Worm (Caenorhabditis elegans) whole organism, L3 larva: ENCODE measurements around the gene srh-183.

Experiments used
- R02D3.7 ChIP-seq: fragments of 150-350 bp; optimal IDR thresholded peaks from 2 replicates; lab custom pipeline; 2014; ENCODE audit warnings: missing biosample characterization, missing genetic modification characterization
- aly-2 ChIP-seq: fragments of 150-350 bp; optimal IDR thresholded peaks from 2 replicates; lab custom pipeline; 2014; ENCODE audit warnings: missing biosample characterization, missing genetic modification characterization
- daf-12 ChIP-seq: fragments of 150-350 bp; optimal IDR thresholded peaks from 2 replicates; lab custom pipeline; 2014; ENCODE audit warnings: missing biosample characterization, missing genetic modification reagents, missing genetic modification characterization
- fkh-10 ChIP-seq: sonication (generic microtip); optimal IDR thresholded peaks from 2 replicates; lab custom pipeline; 2017; ENCODE audit warnings: missing biosample characterization, missing genetic modification reagents, missing genetic modification characterization
- fos-1 ChIP-seq: fragments of 150-350 bp; optimal IDR thresholded peaks from 2 replicates; lab custom pipeline; 2014; ENCODE audit warnings: missing biosample characterization, missing genetic modification characterization
- lin-39 ChIP-seq: fragments of 150-350 bp; optimal IDR thresholded peaks from 2 replicates; lab custom pipeline; 2018; ENCODE audit warnings: missing biosample characterization, missing genetic modification reagents, missing genetic modification characterization
- nhr-12 ChIP-seq: fragments of 150-350 bp; optimal IDR thresholded peaks from 2 replicates; lab custom pipeline; 2014; ENCODE audit warnings: missing biosample characterization, missing genetic modification characterization
- nhr-237 ChIP-seq: fragments of 150-350 bp; optimal IDR thresholded peaks from 2 replicates; lab custom pipeline; 2014; ENCODE audit warnings: missing biosample characterization, missing genetic modification characterization
- nhr-25 ChIP-seq: sonication (generic microtip); optimal IDR thresholded peaks from 2 replicates; lab custom pipeline; 2017; ENCODE audit warnings: missing biosample characterization, missing genetic modification characterization
- nhr-77 ChIP-seq: fragments of 150-350 bp; optimal IDR thresholded peaks from 2 replicates; lab custom pipeline; 2014; ENCODE audit warnings: missing biosample characterization, missing genetic modification characterization
- pqm-1 ChIP-seq: fragments of 150-350 bp; optimal IDR thresholded peaks from 2 replicates; lab custom pipeline; 2017; ENCODE audit warnings: missing biosample characterization, missing genetic modification characterization, inconsistent platforms
- snpc-4 ChIP-seq: fragments of 150-350 bp; optimal IDR thresholded peaks from 2 replicates; lab custom pipeline; 2014; ENCODE audit warnings: missing biosample characterization, missing genetic modification characterization

DNA sequence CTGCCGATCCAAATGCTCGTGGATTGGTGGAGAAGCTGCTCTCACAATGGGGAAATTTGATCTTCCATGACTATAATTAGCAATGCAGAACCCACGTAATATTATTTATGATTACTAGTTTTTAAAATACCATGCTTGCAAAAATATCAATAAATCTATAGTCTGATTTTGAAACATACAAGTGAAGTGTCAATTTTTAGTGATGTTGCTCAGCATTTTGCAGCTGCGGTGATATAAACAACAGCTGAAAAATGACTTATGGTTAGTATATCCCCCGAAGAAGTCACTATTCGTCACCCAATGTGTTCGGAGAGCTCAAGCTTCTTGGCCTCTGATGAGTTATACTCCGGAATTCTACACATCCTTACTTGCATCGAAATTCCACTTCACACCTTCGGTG is 19.4 kb downstream of the srh-183 start, which contains the start of gene srh-172:
- TF ChIP-seq R02D3.7 (tag; lab: Kevin White, UChicago) (no peak), nhr-77 (tag; lab: Kevin White, UChicago) (no peak), pqm-1 (tag; lab: Kevin White, UChicago) (no peak), nhr-25 (no peak), nhr-237 (tag; lab: Kevin White, UChicago) (no peak), fkh-10 (GFP tag; lab: Kevin White, UChicago) (no peak), daf-12 (tag; lab: Kevin White, UChicago) (no peak), aly-2 (no peak), lin-39 (tag; lab: Kevin White, UChicago) (no peak), snpc-4 (tag; lab: Kevin White, UChicago) (no peak), fos-1 (tag; lab: Kevin White, UChicago) (no peak), nhr-12 (tag; lab: Kevin White, UChicago) (no peak)
